Fruit fly (Drosophila melanogaster): ENCODE results near the gene CG13023.

CG13023 gene

dm6 chr3L:16941319-16941718 lies 14.1 kb upstream of the CG13023 start:
- TF ChIP-seq ovo (GFP tag; optimal IDR thresholded peaks at IDR 0.05) (no peak), Hr96 (GFP tag; optimal IDR thresholded peaks at IDR 0.05) (no peak), CG1620 (GFP tag; optimal IDR thresholded peaks at IDR 0.05) (no peak), CG12768 (GFP tag; optimal IDR thresholded peaks at IDR 0.05) (no peak), tj (GFP tag; optimal IDR thresholded peaks at IDR 0.05) (no peak), Crg-1 (GFP tag; optimal IDR thresholded peaks at IDR 0.05) (no peak), CG7101 (tag; optimal IDR thresholded peaks at IDR 0.05) (no peak), CG11617 (GFP tag; optimal IDR thresholded peaks at IDR 0.05) (no peak), cic (GFP tag; optimal IDR thresholded peaks at IDR 0.05) (no peak)

dm6 chr3L:16938852-16939251 lies 11.6 kb upstream of the CG13023 start, which contains the start of gene CG13022:
CG13022 (minus strand) TSS chr3L:16938952.
- TF ChIP-seq CG33017 (tag; optimal IDR thresholded peaks at IDR 0.05) (no peak), CG12768 (GFP tag; optimal IDR thresholded peaks at IDR 0.05) (no peak), tj (GFP tag; optimal IDR thresholded peaks at IDR 0.05) (no peak), ovo (GFP tag; optimal IDR thresholded peaks at IDR 0.05) (no peak), CG5204 (GFP tag; optimal IDR thresholded peaks at IDR 0.05) (no peak), Mnt (GFP tag; optimal IDR thresholded peaks at IDR 0.05) (no peak), pad (GFP tag; optimal IDR thresholded peaks at IDR 0.05) (no peak), CG7101 (tag; optimal IDR thresholded peaks at IDR 0.05) (no peak), CG11617 (GFP tag; optimal IDR thresholded peaks at IDR 0.05) (no peak)

dm6 chr3L:16936689-16937088 lies 9.5 kb upstream of the CG13023 start:
- TF ChIP-seq bab1 (GFP tag; optimal IDR thresholded peaks at IDR 0.05): no peak
- no peak for TF ChIP-seq CG11617 (GFP tag; optimal IDR thresholded peaks at IDR 0.05)
- TF ChIP-seq Crg-1 (GFP tag; optimal IDR thresholded peaks at IDR 0.05): no peak
- no peak for TF ChIP-seq CG12768 (GFP tag; optimal IDR thresholded peaks at IDR 0.05)
- no peak for TF ChIP-seq cic (GFP tag; optimal IDR thresholded peaks at IDR 0.05)
- no peak for TF ChIP-seq CG1620 (GFP tag; optimal IDR thresholded peaks at IDR 0.05)
- no peak for TF ChIP-seq cnc (optimal IDR thresholded peaks at IDR 0.05)
- TF ChIP-seq tj (GFP tag; optimal IDR thresholded peaks at IDR 0.05): no peak
- no peak for TF ChIP-seq Clk (GFP tag; optimal IDR thresholded peaks at IDR 0.05)
- no peak for TF ChIP-seq kay (GFP tag; ENCODE audit: borderline replicate concordance)
- no peak for TF ChIP-seq Hr96 (GFP tag; optimal IDR thresholded peaks at IDR 0.05)
- no peak for TF ChIP-seq CG5204 (GFP tag; optimal IDR thresholded peaks at IDR 0.05)
- TF ChIP-seq Mnt (GFP tag; optimal IDR thresholded peaks at IDR 0.05): no peak
- no peak for TF ChIP-seq CG7045 (GFP tag; optimal IDR thresholded peaks at IDR 0.05)
- TF ChIP-seq toe (GFP tag; optimal IDR thresholded peaks at IDR 0.05): no peak
- no peak for TF ChIP-seq pad (GFP tag; optimal IDR thresholded peaks at IDR 0.05)
- TF ChIP-seq CG33017 (tag; optimal IDR thresholded peaks at IDR 0.05): no peak
- TF ChIP-seq CG14711 (tag; optimal IDR thresholded peaks at IDR 0.05): no peak
- TF ChIP-seq ovo (GFP tag; optimal IDR thresholded peaks at IDR 0.05): no peak

- TF ChIP-seq Clk (GFP tag; optimal IDR thresholded peaks at IDR 0.05) (no peak), CG7101 (tag; optimal IDR thresholded peaks at IDR 0.05) (no peak), pad (GFP tag; optimal IDR thresholded peaks at IDR 0.05) (no peak), CG14711 (tag; optimal IDR thresholded peaks at IDR 0.05) (no peak), CG5204 (GFP tag; optimal IDR thresholded peaks at IDR 0.05) (no peak), tj (GFP tag; optimal IDR thresholded peaks at IDR 0.05) (no peak)
Measured at dm6 chr3L:16935284-16935683, 8.1 kb upstream of the CG13023 start, which contains the start of gene CG11905. CG11905 (minus strand) TSS chr3L:16935536.

dm6 chr3L:16930522-16930921 lies 3.3 kb upstream of the CG13023 start:
- no peak for TF ChIP-seq kay (GFP tag; ENCODE audit: borderline replicate concordance)
- TF ChIP-seq Crg-1 (GFP tag; optimal IDR thresholded peaks at IDR 0.05): no peak
- TF ChIP-seq ovo (GFP tag; optimal IDR thresholded peaks at IDR 0.05): no peak
- no peak for TF ChIP-seq Clk (GFP tag; optimal IDR thresholded peaks at IDR 0.05)
- TF ChIP-seq CG1620 (GFP tag; optimal IDR thresholded peaks at IDR 0.05): no peak
- TF ChIP-seq toe (GFP tag; optimal IDR thresholded peaks at IDR 0.05): no peak
- TF ChIP-seq cnc (optimal IDR thresholded peaks at IDR 0.05): no peak
- no peak for TF ChIP-seq tj (GFP tag; optimal IDR thresholded peaks at IDR 0.05)
- no peak for TF ChIP-seq CG5204 (GFP tag; optimal IDR thresholded peaks at IDR 0.05)
- TF ChIP-seq CG11617 (GFP tag; optimal IDR thresholded peaks at IDR 0.05): no peak
- TF ChIP-seq CG7045 (GFP tag; optimal IDR thresholded peaks at IDR 0.05): no peak

dm6 chr3L:16922952-16923351 lies 4.3 kb downstream of the CG13023 start, which contains the start of gene CG13028:
CG13028 (plus strand) TSS chr3L:16923252.
- no peak for TF ChIP-seq tj (GFP tag; optimal IDR thresholded peaks at IDR 0.05)
- no peak for TF ChIP-seq CG7045 (GFP tag; optimal IDR thresholded peaks at IDR 0.05)
- TF ChIP-seq kay (GFP tag; ENCODE audit: borderline replicate concordance): no peak
- TF ChIP-seq cic (GFP tag; optimal IDR thresholded peaks at IDR 0.05): no peak
- TF ChIP-seq CG1620 (GFP tag; optimal IDR thresholded peaks at IDR 0.05): no peak
- TF ChIP-seq pad (GFP tag; optimal IDR thresholded peaks at IDR 0.05): no peak
- no peak for TF ChIP-seq toe (GFP tag; optimal IDR thresholded peaks at IDR 0.05)
- no peak for TF ChIP-seq CG14711 (tag; optimal IDR thresholded peaks at IDR 0.05)
- no peak for TF ChIP-seq CG7101 (tag; optimal IDR thresholded peaks at IDR 0.05)
- TF ChIP-seq Crg-1 (GFP tag; optimal IDR thresholded peaks at IDR 0.05): no peak

dm6 chr3L:16917409-16918173 lies 9.6 kb downstream of the CG13023 start:
- no peak for TF ChIP-seq toe (GFP tag; optimal IDR thresholded peaks at IDR 0.05)
- peak; percentile 26 for TF ChIP-seq bab1 (GFP tag; optimal IDR thresholded peaks at IDR 0.05)
- TF ChIP-seq kay (GFP tag; ENCODE audit: borderline replicate concordance): no peak
- no peak for TF ChIP-seq CG5204 (GFP tag; optimal IDR thresholded peaks at IDR 0.05)
- TF ChIP-seq CG11617 (GFP tag; optimal IDR thresholded peaks at IDR 0.05): no peak
- TF ChIP-seq Clk (GFP tag; optimal IDR thresholded peaks at IDR 0.05): no peak
- peak; percentile 6 for TF ChIP-seq CG7101 (tag; optimal IDR thresholded peaks at IDR 0.05)
- TF ChIP-seq tj (GFP tag; optimal IDR thresholded peaks at IDR 0.05): peak; percentile 97
- peak; percentile 10 for TF ChIP-seq pad (GFP tag; optimal IDR thresholded peaks at IDR 0.05)
- no peak for TF ChIP-seq CG12768 (GFP tag; optimal IDR thresholded peaks at IDR 0.05)
- no peak for TF ChIP-seq CG7045 (GFP tag; optimal IDR thresholded peaks at IDR 0.05)
- TF ChIP-seq cnc (optimal IDR thresholded peaks at IDR 0.05): no peak
- TF ChIP-seq Crg-1 (GFP tag; optimal IDR thresholded peaks at IDR 0.05): no peak
- TF ChIP-seq ovo (GFP tag; optimal IDR thresholded peaks at IDR 0.05): no peak
- TF ChIP-seq CG14711 (tag; optimal IDR thresholded peaks at IDR 0.05): peak; percentile 13
- no peak for TF ChIP-seq Hr96 (GFP tag; optimal IDR thresholded peaks at IDR 0.05)
- TF ChIP-seq CG1620 (GFP tag; optimal IDR thresholded peaks at IDR 0.05): no peak
- TF ChIP-seq Mnt (GFP tag; optimal IDR thresholded peaks at IDR 0.05): no peak
- TF ChIP-seq cic (GFP tag; optimal IDR thresholded peaks at IDR 0.05): no peak
- TF ChIP-seq CG33017 (tag; optimal IDR thresholded peaks at IDR 0.05): no peak

All from whole organism, adult.